Worm (Caenorhabditis elegans): ENCODE results near the gene T04F8.8.

The T04F8.8 gene

DNA sequence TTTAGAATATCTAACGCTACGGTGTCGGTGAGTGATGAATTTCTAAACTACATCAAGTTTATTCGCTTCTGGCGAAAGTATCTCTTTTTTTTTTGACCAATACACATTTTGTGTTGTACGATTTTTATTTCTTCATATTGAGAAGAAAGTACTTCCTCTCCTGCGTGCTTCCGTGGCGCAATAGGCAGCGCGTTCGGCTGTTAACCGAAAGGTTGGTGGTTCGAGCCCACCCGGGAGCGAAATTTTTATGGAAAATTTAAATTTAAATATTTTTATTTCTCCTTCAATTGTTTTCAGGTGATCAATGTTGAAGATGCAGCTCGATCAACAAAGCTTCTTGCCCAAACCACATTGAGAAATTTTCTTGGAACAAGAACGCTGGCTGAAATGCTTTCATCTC, 1.7 kb upstream of the T04F8.8 start (continued):
- no peak for TF ChIP-seq mxl-2 (GFP tag; conservative IDR thresholded peaks at IDR 0.05)
- no peak for TF ChIP-seq ceh-32 (tag; optimal IDR thresholded peaks at IDR 0.05; ENCODE audit: poor library complexity)
- TF ChIP-seq Y48G9A.11 (GFP tag; IDR thresholded peaks at IDR 0.05): peak; percentile 60; the same call in 1 of the 2 replicates
- no peak for TF ChIP-seq aha-1 (tag)
- TF ChIP-seq unc-130 (GFP tag; optimal IDR thresholded peaks at IDR 0.05): no peak
- TF ChIP-seq nhr-41 (GFP tag; IDR thresholded peaks at IDR 0.05): no peak
- TF ChIP-seq hlh-11 (tag; optimal IDR thresholded peaks at IDR 0.05): peak; percentile 41
- no peak for TF ChIP-seq lin-29 (GFP tag; IDR thresholded peaks at IDR 0.05)
- TF ChIP-seq mdl-1 (tag; optimal IDR thresholded peaks at IDR 0.05): no peak
- TF ChIP-seq php-3 (GFP tag; IDR thresholded peaks at IDR 0.05): peak; percentile 33; the same call in 1 of the 2 replicates
- TF ChIP-seq vab-7 (GFP tag; IDR thresholded peaks at IDR 0.05): peak; percentile 72

ce11 chrX:11650751-11651150, 3.5 kb downstream of the T04F8.8 start, which contains the start of gene cutl-11:
Gene cutl-11, minus strand, starts transcription at chrX:11650851.
- TF ChIP-seq nhr-25 (tag; optimal IDR thresholded peaks at IDR 0.05; ENCODE audit: borderline replicate concordance, insufficient read depth) (no peak), tag-97 (GFP tag; IDR thresholded peaks at IDR 0.05) (no peak), php-3 (GFP tag; IDR thresholded peaks at IDR 0.05) (no peak), attf-4 (tag; optimal IDR thresholded peaks at IDR 0.05) (no peak), dmd-6 (GFP tag; IDR thresholded peaks at IDR 0.05) (no peak), ZK337.2 (GFP tag; IDR thresholded peaks at IDR 0.05) (no peak), lin-39 (tag; optimal IDR thresholded peaks at IDR 0.05) (no peak), unc-62 (GFP tag; optimal IDR thresholded peaks at IDR 0.05 in 1 of 2) (no peak), unc-62 (tag; optimal IDR thresholded peaks at IDR 0.05) (no peak), vab-7 (GFP tag; IDR thresholded peaks at IDR 0.05) (no peak), ceh-28 (tag; optimal IDR thresholded peaks at IDR 0.05) (no peak), nhr-111 (GFP tag; optimal IDR thresholded peaks at IDR 0.05) (no peak), daf-16 (GFP tag; optimal IDR thresholded peaks at IDR 0.05) (no peak), daf-16 (tag; optimal IDR thresholded peaks at IDR 0.05) (no peak), snpc-4 (tag; optimal IDR thresholded peaks at IDR 0.05) (no peak), lin-1 (GFP tag; IDR thresholded peaks at IDR 0.05) (no peak), ztf-7 (tag; optimal IDR thresholded peaks at IDR 0.05) (no peak)

DNA sequence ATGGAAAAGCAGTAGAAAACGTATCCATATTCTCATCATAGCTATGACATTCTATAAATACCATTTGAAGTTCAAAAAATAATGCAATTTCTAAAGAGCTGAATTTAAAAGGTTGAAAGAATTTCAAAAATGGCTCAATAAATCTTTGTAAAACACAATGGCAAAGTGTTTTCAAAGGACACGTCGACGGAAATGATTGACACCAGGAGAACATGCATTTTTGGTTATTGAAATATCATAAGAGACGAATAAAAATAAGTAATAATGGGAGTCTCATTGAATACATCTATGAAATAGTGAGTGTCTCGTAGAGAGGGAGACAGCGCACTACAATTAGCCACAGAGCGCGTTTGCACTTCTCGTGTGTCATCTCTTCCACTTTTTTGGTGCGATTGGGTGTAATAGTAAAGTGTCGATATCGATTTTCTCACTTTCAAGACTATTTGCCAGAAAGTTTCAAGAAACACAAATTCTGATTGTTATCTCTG, 9.3 kb downstream of the T04F8.8 start, which contains the start of gene T04F8.2:
Gene T04F8.2 (minus strand): TSS at position 51 of the 488 bp plus-strand sequence.
- TF ChIP-seq hmg-1.1 (GFP tag; IDR thresholded peaks at IDR 0.05) (peak; percentile 60), ceh-62 (tag; optimal IDR thresholded peaks at IDR 0.05) (no peak), Y105C5A.15 (GFP tag; IDR thresholded peaks at IDR 0.05) (no peak), Y48G9A.11 (GFP tag; IDR thresholded peaks at IDR 0.05) (no peak), ceh-20 (GFP tag; IDR thresholded peaks at IDR 0.05) (peak; percentile 49; the same call in 1 of the 2 replicates), nhr-28 (tag; optimal IDR thresholded peaks at IDR 0.05) (peak; percentile 98), ceh-82 (tag; optimal IDR thresholded peaks at IDR 0.05) (no peak), ceh-32 (tag; optimal IDR thresholded peaks at IDR 0.05; ENCODE audit: poor library complexity) (no peak), nhr-10 (tag; optimal IDR thresholded peaks at IDR 0.05) (no peak), dve-1 (tag; optimal IDR thresholded peaks at IDR 0.05; ENCODE audit: insufficient read depth) (peak; percentile 90), nhr-6 (tag; optimal IDR thresholded peaks at IDR 0.05) (peak; percentile 56), aly-2 (tag; optimal IDR thresholded peaks at IDR 0.05) (no peak), hlh-11 (tag; optimal IDR thresholded peaks at IDR 0.05) (peak; percentile 65), dmd-6 (GFP tag; IDR thresholded peaks at IDR 0.05) (peak; percentile 65), hlh-30 (tag; optimal IDR thresholded peaks at IDR 0.05; ENCODE audit: insufficient read depth) (peak; percentile 79), daf-12 (tag; optimal IDR thresholded peaks at IDR 0.05) (no peak), mes-2 (tag; optimal IDR thresholded peaks at IDR 0.05; ENCODE audit: poor library complexity, severe bottlenecking) (peak; percentile 84), egl-27 (tag; optimal IDR thresholded peaks at IDR 0.05) (no peak), lin-38 (GFP tag; IDR thresholded peaks at IDR 0.05) (peak; percentile 95), dpl-1 (GFP tag; optimal IDR thresholded peaks at IDR 0.05) (peak; percentile 42), tra-1 (GFP tag; IDR thresholded peaks at IDR 0.05) (0 out of 2 replicates have a peak, but pooled peaks have one; percentile 21), nhr-11 (tag; optimal IDR thresholded peaks at IDR 0.05) (peak; percentile 60), F44E2.7 (GFP tag; IDR thresholded peaks at IDR 0.05) (no peak), lin-13 (GFP tag; optimal IDR thresholded peaks at IDR 0.05) (peak; percentile 25), ztf-7 (tag; optimal IDR thresholded peaks at IDR 0.05) (peak; percentile 55), T26A8.4 (GFP tag; IDR thresholded peaks at IDR 0.05) (no peak), mxl-2 (GFP tag; conservative IDR thresholded peaks at IDR 0.05) (no peak), nhr-111 (GFP tag; optimal IDR thresholded peaks at IDR 0.05) (no peak), pqm-1 (tag; optimal IDR thresholded peaks at IDR 0.05) (peak; percentile 27)
